Fruit fly (Drosophila melanogaster): ENCODE results near the gene CG42853.

dm6 chr3L:18072023-18072422, 49.8 kb downstream of the CG42853 start, which contains the start of gene CG44005:
- TF ChIP-seq E2f2 (GFP tag; IDR thresholded peaks at IDR 0.05) (no peak), CG10321 (GFP tag; IDR thresholded peaks at IDR 0.05) (no peak), CG18476 (GFP tag; optimal IDR thresholded peaks at IDR 0.05) (no peak), bsh (GFP tag; optimal IDR thresholded peaks at IDR 0.05) (no peak), B-H2 (GFP tag; optimal IDR thresholded peaks at IDR 0.05) (no peak), toy (GFP tag; IDR thresholded peaks at IDR 0.05) (no peak)

All from whole organism, embryonic.